Worm (Caenorhabditis elegans): ENCODE measurements around the gene rnp-4.

DNA sequence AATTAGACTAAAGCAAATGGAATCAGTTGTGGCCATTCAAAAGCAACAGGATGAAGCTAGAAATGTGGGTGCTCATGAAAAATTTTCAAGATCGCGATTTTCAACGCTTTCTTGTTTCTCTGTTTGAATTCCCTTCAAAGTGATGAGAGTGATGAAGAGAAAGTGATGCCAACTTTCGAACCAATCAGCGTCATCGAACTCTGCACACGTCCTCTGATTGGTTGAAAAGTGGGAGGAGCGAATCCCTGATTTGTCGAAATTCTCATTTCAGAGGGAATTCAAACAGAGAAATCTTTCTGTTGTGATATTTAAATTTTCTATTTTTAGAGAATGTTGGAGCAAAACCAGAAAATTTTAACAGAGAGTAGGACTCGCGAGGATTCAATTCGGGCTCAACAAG, 24.0 kb upstream of the rnp-4 start:
- TF ChIP-seq dao-5 (tag; optimal IDR thresholded peaks at IDR 0.05) (no peak), him-1 (tag; optimal IDR thresholded peaks at IDR 0.05) (no peak)

All from whole organism, L4/young adult.